Worm (Caenorhabditis elegans) whole organism, L1 larva: Measurements from ENCODE around the gene W03F9.2.

Source experiments
- C04F5.9 ChIP-seq: sonication (generic microtip); optimal IDR thresholded peaks from 2 replicates; lab custom pipeline; 2016; ENCODE audit warnings: missing genetic modification characterization, missing compliant biosample characterization
- C34B4.2 ChIP-seq: sonication (generic microtip); optimal IDR thresholded peaks from 2 replicates; lab custom pipeline; 2017; ENCODE audit warnings: mild to moderate bottlenecking, missing genetic modification characterization, missing compliant biosample characterization
- Y116A8C.19 ChIP-seq: sonication (generic microtip); optimal IDR thresholded peaks from 2 replicates; lab custom pipeline; 2016; ENCODE audit warnings: missing compliant biosample characterization, missing genetic modification characterization, borderline replicate concordance
- alr-1 ChIP-seq: fragments of 200-800 bp; sonication (Bioruptor generic); optimal IDR thresholded peaks from 2 replicates; lab custom pipeline; 2018; ENCODE audit warnings: borderline replicate concordance, mild to moderate bottlenecking, missing genetic modification characterization, missing compliant biosample characterization
- aly-2 ChIP-seq: fragments of 150-350 bp; optimal IDR thresholded peaks from 2 replicates; lab custom pipeline; 2014; ENCODE audit warnings: missing biosample characterization, missing genetic modification characterization
- blmp-1 ChIP-seq: fragments of 150-350 bp; optimal IDR thresholded peaks from 2 replicates; lab custom pipeline; 2014; ENCODE audit warnings: missing biosample characterization, missing genetic modification characterization
- ceh-8 ChIP-seq: fragments of 200-800 bp; sonication (Bioruptor generic); optimal IDR thresholded peaks from 2 replicates; lab custom pipeline; 2018; ENCODE audit warnings: mild to moderate bottlenecking, missing genetic modification characterization, moderate library complexity, missing compliant biosample characterization
- ceh-82 ChIP-seq, 3 experiments: fragments of 150-350 bp in 1 of 3; sonication (generic microtip) in 2 of 3; optimal IDR thresholded peaks; 2 replicates each; lab custom pipeline; 2014 to 2017; ENCODE audit warnings: missing biosample characterization in 3 of 3, missing genetic modification characterization in 3 of 3
- efl-1 ChIP-seq, 4 experiments: fragments of 150-350 bp; optimal IDR thresholded peaks in 3 of 4; peaks in 1 of 4; 1 replicate in 1 of 4; 2 replicates in 3 of 4; lab custom pipeline; 2014; ENCODE audit warnings: missing biosample characterization in 2 of 4, missing genetic modification characterization in 2 of 4, missing genetic modification reagents in 2 of 4
- elt-2 ChIP-seq: sonication (generic microtip); optimal IDR thresholded peaks from 2 replicates; lab custom pipeline; 2016; ENCODE audit warnings: missing genetic modification characterization, mild to moderate bottlenecking, inconsistent platforms, missing compliant biosample characterization, missing genetic modification reagents
- fkh-4 ChIP-seq: sonication (generic microtip); optimal IDR thresholded peaks from 2 replicates; lab custom pipeline; 2016; ENCODE audit warnings: missing compliant biosample characterization, missing genetic modification characterization, borderline replicate concordance
- fkh-8 ChIP-seq: sonication (generic microtip); optimal IDR thresholded peaks from 2 replicates; lab custom pipeline; 2016; ENCODE audit warnings: mild to moderate bottlenecking, missing genetic modification characterization, missing compliant biosample characterization
- grh-1 ChIP-seq: fragments of 200-800 bp; sonication (Bioruptor generic); IDR thresholded peaks from 2 replicates; pipeline ENCODE4 v1.3.6; 2022; ENCODE audit warnings: missing genetic modification reagents, missing genetic modification characterization, missing compliant biosample characterization
- hlh-4 ChIP-seq: sonication (generic microtip); optimal IDR thresholded peaks from 2 replicates; lab custom pipeline; 2016; ENCODE audit warnings: mild to moderate bottlenecking, missing genetic modification characterization, missing compliant biosample characterization
- irx-1 ChIP-seq: sonication (generic microtip); optimal IDR thresholded peaks from 2 replicates; lab custom pipeline; 2016; ENCODE audit warnings: missing genetic modification characterization, missing compliant biosample characterization
- isw-1 ChIP-seq: fragments of 200-800 bp; sonication (Bioruptor generic); IDR thresholded peaks from 2 replicates; pipeline ENCODE4 v1.3.6; 2022; ENCODE audit warnings: missing genetic modification characterization, missing compliant biosample characterization
- jun-1 ChIP-seq: fragments of 150-350 bp; optimal IDR thresholded peaks from 2 replicates; lab custom pipeline; 2014; ENCODE audit warnings: missing biosample characterization, missing genetic modification reagents, missing genetic modification characterization
- lin-15B ChIP-seq: fragments of 150-350 bp; sonication (generic microtip); optimal IDR thresholded peaks from 3 replicates; lab custom pipeline; 2014; ENCODE audit warnings: missing biosample characterization, missing genetic modification characterization
- lin-35 ChIP-seq, 2 experiments: fragments of 150-350 bp; optimal IDR thresholded peaks; 2 replicates each; lab custom pipeline; 2014; ENCODE audit warnings: missing biosample characterization in 2 of 2, missing genetic modification characterization in 2 of 2, missing genetic modification reagents in 2 of 2
- lsy-2 ChIP-seq, 2 experiments: fragments of 150-350 bp; optimal IDR thresholded peaks; 2 replicates each; lab custom pipeline; 2014; ENCODE audit warnings: missing biosample characterization in 2 of 2, missing genetic modification characterization in 2 of 2
- nhr-11 ChIP-seq: fragments of 150-350 bp; optimal IDR thresholded peaks from 2 replicates; lab custom pipeline; 2014; ENCODE audit warnings: missing biosample characterization, missing genetic modification characterization
- nhr-12 ChIP-seq: sonication (generic microtip); optimal IDR thresholded peaks from 2 replicates; lab custom pipeline; 2017; ENCODE audit warnings: missing biosample characterization, missing genetic modification characterization
- nhr-19 ChIP-seq: fragments of 200-800 bp; sonication (Bioruptor generic); conservative IDR thresholded peaks from 2 replicates; pipeline ENCODE4 v1.3.6; 2022; ENCODE audit warnings: missing genetic modification characterization, missing compliant biosample characterization
- nhr-71 ChIP-seq: sonication (generic microtip); optimal IDR thresholded peaks from 2 replicates; lab custom pipeline; 2016; ENCODE audit warnings: mild to moderate bottlenecking, missing genetic modification characterization, moderate library complexity, missing compliant biosample characterization
- nhr-76 ChIP-seq: sonication (generic microtip); optimal IDR thresholded peaks from 2 replicates; lab custom pipeline; 2017; ENCODE audit warnings: missing biosample characterization, missing genetic modification characterization
- nhr-77 ChIP-seq: fragments of 150-350 bp; optimal IDR thresholded peaks from 2 replicates; lab custom pipeline; 2014; ENCODE audit warnings: missing biosample characterization, missing genetic modification characterization
- nhr-84 ChIP-seq: sonication (generic microtip); optimal IDR thresholded peaks from 2 replicates; lab custom pipeline; 2017; ENCODE audit warnings: missing biosample characterization, missing genetic modification characterization
- nhr-90 ChIP-seq: sonication (generic microtip); optimal IDR thresholded peaks from 2 replicates; lab custom pipeline; 2016; ENCODE audit warnings: mild to moderate bottlenecking, missing genetic modification characterization, missing compliant biosample characterization; ENCODE audit not compliant: poor library complexity
- pqm-1 ChIP-seq: sonication (generic microtip); optimal IDR thresholded peaks from 3 replicates; lab custom pipeline; 2017; ENCODE audit warnings: missing biosample characterization, missing genetic modification characterization
- skn-1 ChIP-seq: fragments of 150-350 bp; optimal IDR thresholded peaks from 2 replicates; lab custom pipeline; 2014; ENCODE audit warnings: missing biosample characterization, missing genetic modification characterization
- snu-23 ChIP-seq: sonication (generic microtip); optimal IDR thresholded peaks from 2 replicates; lab custom pipeline; 2016; ENCODE audit warnings: missing genetic modification characterization, missing compliant biosample characterization
- sox-4 ChIP-seq: sonication (generic microtip); optimal IDR thresholded peaks from 2 replicates; lab custom pipeline; 2016; ENCODE audit warnings: missing genetic modification characterization, missing compliant biosample characterization
- unc-130 ChIP-seq: fragments of 150-350 bp; optimal IDR thresholded peaks from 2 replicates; lab custom pipeline; 2017; ENCODE audit warnings: missing biosample characterization, missing genetic modification characterization, inconsistent platforms
- unc-62 ChIP-seq: fragments of 150-350 bp; optimal IDR thresholded peaks from 2 replicates; lab custom pipeline; 2014; ENCODE audit warnings: missing biosample characterization, missing genetic modification reagents, missing genetic modification characterization
- unc-86 ChIP-seq: sonication (generic microtip); optimal IDR thresholded peaks from 2 replicates; lab custom pipeline; 2016; ENCODE audit warnings: missing genetic modification characterization, missing compliant biosample characterization
- zip-4 ChIP-seq: fragments of 200-800 bp; sonication (Bioruptor generic); optimal IDR thresholded peaks from 2 replicates; lab custom pipeline; 2018; ENCODE audit warnings: mild to moderate bottlenecking, missing genetic modification characterization, moderate library complexity, missing compliant biosample characterization

The W03F9.2 gene

DNA sequence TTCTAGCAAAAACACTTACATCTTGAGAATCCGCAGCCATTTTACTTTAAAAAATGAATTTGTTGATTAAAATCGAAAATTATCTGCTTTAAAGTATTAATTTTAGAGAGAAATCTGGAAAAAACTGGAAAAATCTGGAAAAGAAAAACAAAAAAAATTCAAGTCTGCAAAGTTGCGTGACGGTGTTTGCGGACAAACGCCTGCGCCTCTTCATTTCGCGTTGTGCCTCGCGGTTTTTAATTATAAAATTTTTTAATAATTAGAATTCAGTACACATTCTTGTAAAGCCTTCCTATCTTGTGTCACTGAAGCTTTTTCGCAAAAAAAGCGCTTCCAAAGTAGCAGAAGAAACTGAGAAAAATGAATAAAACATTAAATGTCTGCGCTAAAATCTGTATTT, 1.2 kb downstream of the W03F9.2 start, which contains the start of gene W03F9.1 (continued):
- TF ChIP-seq nhr-12 (no peak), Y116A8C.19 (no peak), ceh-8 (GFP tag; lab: Kevin White, UChicago) (peak; percentile 78), hlh-4 (tag; lab: Kevin White, UChicago) (no peak), alr-1 (tag; lab: Kevin White, UChicago) (no peak), pqm-1 (tag; lab: Kevin White, UChicago) (no peak), snu-23 (GFP tag; lab: Kevin White, UChicago) (peak; percentile 78), aly-2 (no peak), grh-1 (0 out of 2 replicates have a peak, but pooled peaks have one; percentile 17), unc-62 (GFP tag; lab: Kevin White, UChicago) (no peak), nhr-19 (GFP tag; lab: Robert Waterston, UW) (peak; percentile 57)

DNA sequence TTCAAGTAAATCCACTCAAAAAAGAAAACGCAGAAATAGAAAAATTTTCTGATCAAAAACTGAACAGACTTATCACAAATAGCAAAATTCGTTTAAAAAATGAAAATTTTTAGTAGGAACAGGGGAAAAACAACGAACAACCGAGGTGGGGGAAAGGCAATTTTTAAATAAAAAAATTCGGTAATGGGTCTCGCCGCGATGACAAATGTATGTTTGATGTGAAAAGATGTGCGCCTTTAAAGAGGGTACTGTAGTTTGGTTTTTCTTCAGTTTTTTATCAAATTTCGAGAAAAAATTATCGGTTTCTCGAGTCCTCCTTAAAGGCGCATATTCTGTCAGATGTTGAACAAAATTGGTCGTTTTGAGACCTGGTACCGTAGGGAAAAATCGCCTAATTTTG, 3.9 kb downstream of the W03F9.2 start:
- TF ChIP-seq nhr-90: no peak
- TF ChIP-seq ceh-8 (GFP tag; lab: Kevin White, UChicago): no peak
- TF ChIP-seq alr-1 (tag; lab: Kevin White, UChicago): no peak
- no peak for TF ChIP-seq nhr-11
- TF ChIP-seq aly-2: no peak
- no peak for TF ChIP-seq efl-1 (optimal IDR thresholded peaks at IDR 0.05; lab: Kevin White, UChicago)
- TF ChIP-seq efl-1 (GFP tag; optimal IDR thresholded peaks at IDR 0.05 in 1 of 2; lab: Kevin White, UChicago): peak in 1 of 2 experiments; percentile 75
- TF ChIP-seq, all 84 proteins: peak for 1

ce11 chrV:123513-123912, 4.3 kb downstream of the W03F9.2 start:
- peak; percentile 69 for TF ChIP-seq zip-4
- TF ChIP-seq C04F5.9 (tag; lab: Kevin White, UChicago): no peak
- TF ChIP-seq lsy-2 (tag; optimal IDR thresholded peaks at IDR 0.05; lab: Kevin White, UChicago): peak in 1 of 2 experiments; percentile 21
- peak; percentile 5 for TF ChIP-seq nhr-71 (tag; lab: Kevin White, UChicago)
- TF ChIP-seq skn-1 (tag; lab: Kevin White, UChicago): peak; percentile 39
- no peak for TF ChIP-seq unc-130 (tag; lab: Kevin White, UChicago)
- TF ChIP-seq elt-2: peak; percentile 13
- TF ChIP-seq, all 84 proteins: peak for 5

DNA sequence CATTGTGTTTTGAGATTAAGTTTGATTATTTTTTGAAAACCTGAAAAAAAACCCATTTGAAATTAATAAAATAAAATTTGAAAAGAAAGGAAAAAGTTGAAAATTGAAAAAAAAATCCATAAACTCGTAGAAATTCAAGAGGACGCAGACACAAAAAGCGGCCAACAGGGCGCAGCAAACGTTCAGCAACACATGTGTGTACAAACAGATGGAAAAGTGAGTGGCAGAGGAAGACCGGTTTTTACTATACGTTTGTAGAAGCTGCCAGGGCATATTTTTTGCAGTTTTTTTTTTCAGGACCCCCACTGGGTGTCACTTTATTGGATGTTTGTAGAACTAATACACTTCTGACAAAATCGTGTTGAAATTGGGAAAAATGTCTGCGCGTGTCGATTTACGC, 5.1 kb downstream of the W03F9.2 start, which contains the start of gene cgp-1:
cgp-1 (minus strand) TSS at position 40 of the 400 bp plus-strand sequence.
- TF ChIP-seq nhr-84: no peak
- TF ChIP-seq blmp-1: peak; percentile 75
- TF ChIP-seq fkh-8 (tag; lab: Kevin White, UChicago): no peak
- TF ChIP-seq lin-15B: no peak
- TF ChIP-seq snu-23 (GFP tag; lab: Kevin White, UChicago): peak; percentile 9
- no peak for TF ChIP-seq nhr-12
- no peak for TF ChIP-seq unc-86
- no peak for TF ChIP-seq ceh-82 (tag; optimal IDR thresholded peaks at IDR 0.05; lab: Kevin White, UChicago)
- peak in 1 of 2 experiments; percentile 5 for TF ChIP-seq lin-35 (GFP tag; optimal IDR thresholded peaks at IDR 0.05; lab: Kevin White, UChicago)
- TF ChIP-seq jun-1 (tag; lab: Kevin White, UChicago): peak; percentile 4
- TF ChIP-seq C34B4.2 (tag; lab: Kevin White, UChicago): no peak
- no peak for TF ChIP-seq pqm-1 (tag; lab: Kevin White, UChicago)
- no peak for TF ChIP-seq nhr-76 (tag; lab: Kevin White, UChicago)

DNA sequence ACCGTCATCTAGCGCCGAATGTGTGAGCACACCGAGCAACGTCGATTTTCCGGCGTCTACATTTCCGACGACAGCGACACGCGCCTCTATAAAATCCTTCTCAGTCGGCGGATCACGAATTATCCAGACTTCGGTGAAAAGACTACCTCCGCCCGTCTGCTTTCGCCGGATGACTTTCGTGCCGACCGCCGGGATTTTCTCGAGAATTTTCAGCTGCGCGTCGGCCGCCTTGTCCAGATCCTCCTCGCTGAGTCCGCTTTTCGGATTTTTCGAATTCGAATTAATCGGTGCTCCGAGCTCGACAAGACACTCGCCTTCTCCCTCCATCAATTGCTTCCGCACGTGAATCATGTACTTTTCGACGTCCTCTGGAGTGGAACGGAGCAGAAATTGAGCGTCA, 5.6 kb downstream of the W03F9.2 start:
- TF ChIP-seq irx-1 (tag; lab: Kevin White, UChicago) (no peak), nhr-77 (no peak), lin-15B (no peak), isw-1 (no peak), fkh-4 (tag; lab: Kevin White, UChicago) (no peak), sox-4 (tag; lab: Kevin White, UChicago) (no peak), ceh-82 (tag; optimal IDR thresholded peaks at IDR 0.05; lab: Kevin White, UChicago) (no peak), blmp-1 (no peak)
